Fruit fly (Drosophila melanogaster) whole organism, embryonic: ENCODE data around the gene BomT3.
A peak's percentile ranks its signal among the peaks of the same experiment; 100 is the strongest.

Experiments used
- Atf6 ChIP-seq: fragments of 200-800 bp; sonication (Bioruptor generic); IDR thresholded peaks from 2 replicates; pipeline ENCODE4 v1.3.6; 2022; ENCODE audit warnings: missing biosample characterization, missing genetic modification characterization
- CG10147 ChIP-seq: fragments of 200-800 bp; sonication (Bioruptor generic); optimal IDR thresholded peaks from 2 replicates; lab custom pipeline; 2019; ENCODE audit warnings: missing biosample characterization, mild to moderate bottlenecking, missing genetic modification characterization, moderate library complexity
- CG10267 ChIP-seq: fragments of 200-800 bp; sonication (Bioruptor generic); optimal IDR thresholded peaks from 2 replicates; lab custom pipeline; 2018; ENCODE audit warnings: missing biosample characterization, mild to moderate bottlenecking, missing genetic modification characterization, moderate library complexity
- CG15011 ChIP-seq: fragments of 200-800 bp; sonication (Bioruptor generic); optimal IDR thresholded peaks from 3 replicates; lab custom pipeline; 2018; ENCODE audit warnings: missing biosample characterization, mild to moderate bottlenecking, missing genetic modification characterization
- CG15514 ChIP-seq: fragments of 200-800 bp; sonication (Bioruptor generic); optimal IDR thresholded peaks from 3 replicates; lab custom pipeline; 2017; ENCODE audit warnings: missing biosample characterization, missing genetic modification characterization, mild to moderate bottlenecking, moderate library complexity, missing genetic modification reagents
- CG1603 ChIP-seq: fragments of 200-800 bp; sonication (Bioruptor generic); optimal IDR thresholded peaks from 2 replicates; lab custom pipeline; 2019; ENCODE audit warnings: missing biosample characterization, mild to moderate bottlenecking, missing genetic modification characterization, moderate library complexity
- CG17568 ChIP-seq: fragments of 200-800 bp; sonication (Bioruptor generic); optimal IDR thresholded peaks from 2 replicates; lab custom pipeline; 2018; ENCODE audit warnings: missing biosample characterization, mild to moderate bottlenecking, missing genetic modification characterization, moderate library complexity
- CG17802 ChIP-seq: fragments of 200-800 bp; sonication (Bioruptor generic); optimal IDR thresholded peaks from 2 replicates; lab custom pipeline; 2018; ENCODE audit warnings: missing biosample characterization, mild to moderate bottlenecking, missing genetic modification characterization, moderate library complexity
- CG2712 ChIP-seq: fragments of 200-800 bp; optimal IDR thresholded peaks from 3 replicates; lab custom pipeline; 2019; ENCODE audit warnings: missing biosample characterization, mild to moderate bottlenecking, missing genetic modification characterization, moderate library complexity
- CG2875 ChIP-seq: fragments of 200-800 bp; sonication (Bioruptor generic); optimal IDR thresholded peaks from 2 replicates; lab custom pipeline; 2017; ENCODE audit warnings: missing biosample characterization, mild to moderate bottlenecking, missing genetic modification characterization, missing genetic modification reagents
- CG30020 ChIP-seq: fragments of 200-800 bp; optimal IDR thresholded peaks from 2 replicates; lab custom pipeline; 2019; ENCODE audit warnings: missing biosample characterization, mild to moderate bottlenecking, missing genetic modification characterization, moderate library complexity
- CG30431 ChIP-seq: fragments of 200-800 bp; sonication (Bioruptor generic); optimal IDR thresholded peaks from 2 replicates; lab custom pipeline; 2017; ENCODE audit warnings: missing biosample characterization, missing genetic modification characterization
- CG34422 ChIP-seq: fragments of 200-800 bp; sonication (Bioruptor generic); IDR thresholded peaks from 3 replicates; pipeline ENCODE4 v1.3.6; 2022; ENCODE audit warnings: missing biosample characterization, missing genetic modification characterization
- CG4328 ChIP-seq: fragments of 200-800 bp; sonication (Bioruptor generic); optimal IDR thresholded peaks from 3 replicates; lab custom pipeline; 2017; ENCODE audit warnings: missing biosample characterization, missing genetic modification reagents, missing genetic modification characterization
- CG4617 ChIP-seq: fragments of 200-800 bp; sonication (Bioruptor generic); optimal IDR thresholded peaks from 3 replicates; lab custom pipeline; 2016; ENCODE audit warnings: missing biosample characterization, missing genetic modification characterization, borderline replicate concordance
- CG5180 ChIP-seq: fragments of 200-800 bp; sonication (Bioruptor generic); optimal IDR thresholded peaks from 3 replicates; lab custom pipeline; 2017; ENCODE audit warnings: missing biosample characterization, missing genetic modification characterization, mild to moderate bottlenecking, moderate library complexity, missing genetic modification reagents
- CG6654 ChIP-seq: fragments of 200-800 bp; sonication (Bioruptor generic); optimal IDR thresholded peaks from 2 replicates; lab custom pipeline; 2017; ENCODE audit warnings: missing biosample characterization, mild to moderate bottlenecking, missing genetic modification characterization
- CG7271 ChIP-seq: fragments of 200-800 bp; sonication (Bioruptor generic); optimal IDR thresholded peaks from 2 replicates; lab custom pipeline; 2018; ENCODE audit warnings: missing biosample characterization, mild to moderate bottlenecking, missing genetic modification characterization, moderate library complexity
- CG7987 ChIP-seq: fragments of 200-800 bp; sonication (Bioruptor generic); optimal IDR thresholded peaks from 2 replicates; lab custom pipeline; 2018; ENCODE audit warnings: missing biosample characterization, mild to moderate bottlenecking, missing genetic modification characterization, moderate library complexity
- CG8359 ChIP-seq: fragments of 200-800 bp; sonication (Bioruptor generic); optimal IDR thresholded peaks from 2 replicates; lab custom pipeline; 2017; ENCODE audit warnings: missing biosample characterization, mild to moderate bottlenecking, missing genetic modification characterization, borderline replicate concordance
- CG8765 ChIP-seq: fragments of 200-800 bp; sonication (Bioruptor generic); IDR thresholded peaks from 2 replicates; pipeline ENCODE4 v1.3.6; 2022; ENCODE audit warnings: missing biosample characterization, missing genetic modification characterization
- CG9437 ChIP-seq: fragments of 200-800 bp; sonication (Bioruptor generic); optimal IDR thresholded peaks from 2 replicates; lab custom pipeline; 2018; ENCODE audit warnings: missing biosample characterization, mild to moderate bottlenecking, missing genetic modification characterization
- Deaf1 ChIP-seq: fragments of 200-800 bp; optimal IDR thresholded peaks from 3 replicates; lab custom pipeline; 2019; ENCODE audit warnings: missing biosample characterization, mild to moderate bottlenecking, missing genetic modification characterization, moderate library complexity
- Dip2 ChIP-seq: fragments of 200-800 bp; sonication (Bioruptor generic); IDR thresholded peaks from 2 replicates; pipeline ENCODE4 v1.3.6; 2022; ENCODE audit warnings: missing biosample characterization, missing genetic modification characterization
- Dll ChIP-seq: fragments of 200-800 bp; sonication (Bioruptor generic); IDR thresholded peaks from 4 replicates; pipeline ENCODE4 v1.3.6; 2022; ENCODE audit warnings: missing biosample characterization, missing genetic modification characterization; ENCODE audit not compliant: partially characterized antibody
- Doc3 ChIP-seq: fragments of 200-800 bp; sonication (Bioruptor generic); IDR thresholded peaks from 3 replicates; pipeline ENCODE4 v1.3.6; 2022; ENCODE audit warnings: missing biosample characterization, missing genetic modification characterization; ENCODE audit not compliant: partially characterized antibody
- Drgx ChIP-seq: fragments of 200-800 bp; sonication (Bioruptor generic); IDR thresholded peaks from 2 replicates; pipeline ENCODE4 v1.3.6; 2022; ENCODE audit warnings: missing biosample characterization, missing genetic modification characterization
- HHEX ChIP-seq: fragments of 200-800 bp; sonication (Bioruptor generic); optimal IDR thresholded peaks from 3 replicates; lab custom pipeline; 2017; ENCODE audit warnings: missing biosample characterization, mild to moderate bottlenecking, missing genetic modification characterization, missing genetic modification reagents
- HLHmδ ChIP-seq: fragments of 200-800 bp; sonication (Bioruptor generic); optimal IDR thresholded peaks from 2 replicates; lab custom pipeline; 2018; ENCODE audit warnings: missing biosample characterization, mild to moderate bottlenecking, missing genetic modification characterization, moderate library complexity
- Lim3 ChIP-seq: fragments of 200-800 bp; sonication (Bioruptor generic); IDR thresholded peaks from 2 replicates; pipeline ENCODE4 v1.3.6; 2022; ENCODE audit warnings: missing biosample characterization, missing genetic modification characterization
- MESR4 ChIP-seq: fragments of 200-800 bp; sonication (Bioruptor generic); optimal IDR thresholded peaks from 2 replicates; lab custom pipeline; 2018; ENCODE audit warnings: missing biosample characterization, mild to moderate bottlenecking, missing genetic modification characterization, moderate library complexity
- NC2β ChIP-seq: fragments of 200-800 bp; sonication (Bioruptor generic); optimal IDR thresholded peaks from 2 replicates; lab custom pipeline; 2016; ENCODE audit warnings: missing biosample characterization, missing genetic modification characterization
- Stat92E ChIP-seq, 3 experiments: fragments of >200 bp in 2 of 3; fragments of 200-800 bp in 1 of 3; sonication (Bioruptor generic) in 1 of 3; optimal IDR thresholded peaks; 2 replicates each; lab custom pipeline; 2017 to 2019; ENCODE audit warnings: missing biosample characterization in 3 of 3, missing genetic modification characterization in 3 of 3, mild to moderate bottlenecking in 1 of 3, moderate library complexity in 1 of 3
- Tbp ChIP-seq: fragments of >200 bp; optimal IDR thresholded peaks from 2 replicates; lab custom pipeline; 2018; ENCODE audit warnings: missing biosample characterization, missing genetic modification characterization
- abd-A ChIP-seq: fragments of 200-800 bp; sonication (Bioruptor generic); optimal IDR thresholded peaks from 3 replicates; lab custom pipeline; 2019; ENCODE audit warnings: missing biosample characterization, mild to moderate bottlenecking, missing genetic modification characterization, moderate library complexity
- bab2 ChIP-seq: fragments of 200-800 bp; sonication (Bioruptor generic); optimal IDR thresholded peaks from 2 replicates; lab custom pipeline; 2016; ENCODE audit warnings: missing biosample characterization, missing genetic modification characterization
- bowl ChIP-seq: fragments of 200-800 bp; sonication (Bioruptor generic); IDR thresholded peaks from 2 replicates; pipeline ENCODE4 v1.3.6; 2022; ENCODE audit warnings: missing biosample characterization, missing genetic modification characterization
- br ChIP-seq: fragments of >200 bp; optimal IDR thresholded peaks from 2 replicates; lab custom pipeline; 2017
- cas ChIP-seq: fragments of 200-800 bp; sonication (Bioruptor generic); IDR thresholded peaks from 2 replicates; pipeline ENCODE4 v1.3.6; 2022; ENCODE audit warnings: missing biosample characterization, missing genetic modification characterization
- chif ChIP-seq, 2 experiments: fragments of 200-800 bp; sonication (Bioruptor generic); optimal IDR thresholded peaks; 3 replicates each; lab custom pipeline; 2016; ENCODE audit warnings: missing biosample characterization in 2 of 2, missing genetic modification characterization in 2 of 2
- chn ChIP-seq: fragments of 200-800 bp; sonication (Bioruptor generic); optimal IDR thresholded peaks from 2 replicates; lab custom pipeline; 2016; ENCODE audit warnings: missing biosample characterization, missing genetic modification characterization
- crol ChIP-seq: fragments of 200-800 bp; sonication (Bioruptor generic); IDR thresholded peaks from 2 replicates; pipeline ENCODE4 v1.3.6; 2022; ENCODE audit warnings: missing biosample characterization, missing genetic modification characterization
- dm ChIP-seq: fragments of 200-800 bp; sonication (Bioruptor generic); optimal IDR thresholded peaks from 3 replicates; lab custom pipeline; 2016; ENCODE audit warnings: missing biosample characterization, missing genetic modification characterization
- ftz-f1 ChIP-seq: fragments of 200-800 bp; sonication (Bioruptor generic); optimal IDR thresholded peaks from 2 replicates; lab custom pipeline; 2016; ENCODE audit warnings: missing biosample characterization, missing genetic modification characterization
- gro ChIP-seq: fragments of 200-800 bp; sonication (Bioruptor generic); optimal IDR thresholded peaks from 2 replicates; lab custom pipeline; 2016; ENCODE audit warnings: missing biosample characterization, missing genetic modification characterization
- lov ChIP-seq, 2 experiments: fragments of 200-800 bp in 1 of 2; fragments of >200 bp in 1 of 2; sonication (Bioruptor generic) in 1 of 2; IDR thresholded peaks in 1 of 2; optimal IDR thresholded peaks in 1 of 2; 2 replicates in 1 of 2; 3 replicates in 1 of 2; pipeline versions ENCODE4 v1.3.6 to Lab custom; 2017 to 2022; ENCODE audit warnings: missing biosample characterization in 1 of 2, missing genetic modification characterization in 1 of 2
- pita ChIP-seq: fragments of 200-800 bp; sonication (Bioruptor generic); optimal IDR thresholded peaks from 2 replicates; lab custom pipeline; 2017; ENCODE audit warnings: missing biosample characterization, mild to moderate bottlenecking, missing genetic modification characterization
- pzg ChIP-seq: fragments of 200-800 bp; sonication (Bioruptor generic); optimal IDR thresholded peaks from 3 replicates; lab custom pipeline; 2018; ENCODE audit warnings: missing biosample characterization, mild to moderate bottlenecking, missing genetic modification characterization, moderate library complexity
- shn ChIP-seq: fragments of 200-800 bp; sonication (Bioruptor generic); optimal IDR thresholded peaks from 3 replicates; lab custom pipeline; 2016; ENCODE audit warnings: missing biosample characterization, missing genetic modification characterization
- tna ChIP-seq: fragments of 200-800 bp; sonication (Bioruptor generic); IDR thresholded peaks from 2 replicates; pipeline ENCODE4 v1.3.6; 2022; ENCODE audit warnings: missing biosample characterization, missing genetic modification characterization; ENCODE audit not compliant: partially characterized antibody
- wor ChIP-seq: fragments of 200-800 bp; sonication (Bioruptor generic); IDR thresholded peaks from 2 replicates; pipeline ENCODE4 v1.3.6; 2022; ENCODE audit warnings: missing biosample characterization, missing genetic modification characterization
- zf30C ChIP-seq: fragments of 200-800 bp; sonication (Bioruptor generic); optimal IDR thresholded peaks from 3 replicates; lab custom pipeline; 2018; ENCODE audit warnings: missing biosample characterization, mild to moderate bottlenecking, missing genetic modification characterization

BomT3 gene

DNA sequence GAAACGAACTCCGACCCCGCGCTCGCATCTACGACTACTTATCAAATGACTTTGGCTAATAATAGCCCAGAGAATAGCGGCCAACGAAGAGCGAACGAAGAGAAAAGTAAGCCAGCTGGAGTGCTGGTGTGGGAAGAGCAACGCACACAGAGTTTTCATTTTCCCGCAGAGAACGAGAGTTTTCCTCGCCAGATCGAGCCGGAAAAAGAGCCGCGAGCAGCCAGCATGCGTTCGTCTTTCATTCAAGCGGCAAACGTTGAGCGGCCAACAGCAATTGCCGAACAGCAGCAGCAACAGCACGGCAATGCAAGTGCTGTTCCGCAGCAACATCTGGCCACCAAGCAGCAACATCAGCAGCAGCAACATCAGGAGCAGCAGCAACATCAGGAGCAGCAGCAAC is 38.7 kb upstream of the BomT3 start (continued):
- no peak for TF ChIP-seq CG7987 (GFP tag; lab: Kevin White, UChicago)
- TF ChIP-seq ftz-f1 (GFP tag; lab: Kevin White, UChicago) = no peak
- TF ChIP-seq Tbp (GFP tag; lab: Kevin White, UChicago) = no peak
- TF ChIP-seq Deaf1 = peak; percentile 24
- TF ChIP-seq shn (GFP tag; lab: Kevin White, UChicago) = no peak
- no peak for TF ChIP-seq chif (GFP tag; optimal IDR thresholded peaks at IDR 0.05; lab: Kevin White, UChicago)
- TF ChIP-seq CG15011 (GFP tag; lab: Kevin White, UChicago) = no peak
- TF ChIP-seq tna (GFP tag; lab: Robert Waterston, UW) = no peak
- TF ChIP-seq Doc3 (GFP tag; lab: Robert Waterston, UW) = 0 out of 3 replicates have a peak, but pooled peaks have one; percentile 46
- no peak for TF ChIP-seq CG8359 (GFP tag; lab: Kevin White, UChicago)
- no peak for TF ChIP-seq dm (GFP tag; lab: Kevin White, UChicago)
- TF ChIP-seq Dll (GFP tag; lab: Robert Waterston, UW) = no peak
- TF ChIP-seq NC2β (GFP tag; lab: Kevin White, UChicago) = no peak
- TF ChIP-seq CG5180 = peak; percentile 17
- no peak for TF ChIP-seq CG8765 (GFP tag; lab: Robert Waterston, UW)
- no peak for TF ChIP-seq CG6654 (GFP tag; lab: Kevin White, UChicago)
- no peak for TF ChIP-seq bab2 (GFP tag; lab: Kevin White, UChicago)
- no peak for TF ChIP-seq Stat92E (GFP tag; optimal IDR thresholded peaks at IDR 0.05; lab: Kevin White, UChicago)
- no peak for TF ChIP-seq CG30431
- TF ChIP-seq gro = no peak
- no peak for TF ChIP-seq CG2875
- no peak for TF ChIP-seq zf30C (GFP tag; lab: Kevin White, UChicago)
- TF ChIP-seq abd-A (tag; lab: Kevin White, UChicago) = no peak
- peak; percentile 67 for TF ChIP-seq crol
- TF ChIP-seq lov (optimal IDR thresholded peaks at IDR 0.05; lab: Kevin White, UChicago) = no peak
- TF ChIP-seq lov (GFP tag; IDR thresholded peaks at IDR 0.05; lab: Robert Waterston, UW) = no peak
- no peak for TF ChIP-seq CG1603 (tag; lab: Kevin White, UChicago)
- no peak for TF ChIP-seq HHEX (GFP tag; lab: Kevin White, UChicago)
- no peak for TF ChIP-seq chn
- TF ChIP-seq MESR4 (GFP tag; lab: Kevin White, UChicago) = no peak
- no peak for TF ChIP-seq br (lab: Kevin White, UChicago)
- TF ChIP-seq HLHmδ = peak; percentile 40
- no peak for TF ChIP-seq CG15514 (GFP tag; lab: Kevin White, UChicago)
- no peak for TF ChIP-seq bowl (GFP tag; lab: Robert Waterston, UW)
- TF ChIP-seq pzg (GFP tag; lab: Kevin White, UChicago) = no peak
- no peak for TF ChIP-seq CG17568
- TF ChIP-seq CG34422 = no peak

DNA sequence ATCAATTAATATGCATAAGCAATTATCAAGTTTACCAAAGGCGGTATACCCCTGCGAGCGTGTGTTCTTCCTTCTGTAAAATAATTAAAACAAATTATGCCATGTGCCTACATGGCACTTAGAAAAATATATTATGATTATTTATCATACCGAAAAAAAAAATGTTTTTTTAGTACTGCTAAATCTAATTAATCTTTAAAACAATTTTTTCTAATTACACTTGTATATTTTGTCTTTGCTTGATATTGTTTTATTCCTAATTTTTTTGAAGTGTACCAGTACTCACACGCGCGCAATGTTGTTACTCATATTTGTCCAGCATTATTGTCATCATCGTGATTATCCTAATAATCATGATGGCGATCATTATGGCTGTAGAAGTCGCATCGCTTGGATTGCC is 37.1 kb upstream of the BomT3 start:
- TF ChIP-seq CG9437 = peak; percentile 42
- no peak for TF ChIP-seq CG30020
- TF ChIP-seq pita (GFP tag; lab: Kevin White, UChicago) = no peak
- no peak for TF ChIP-seq Atf6 (GFP tag; lab: Robert Waterston, UW)
- TF ChIP-seq cas (GFP tag; lab: Robert Waterston, UW) = no peak
- TF ChIP-seq CG7271 (tag; lab: Kevin White, UChicago) = no peak
- TF ChIP-seq CG10267 (tag; lab: Kevin White, UChicago) = peak; percentile 3
- no peak for TF ChIP-seq CG10147 (GFP tag; lab: Kevin White, UChicago)
- no peak for TF ChIP-seq Lim3 (GFP tag; lab: Robert Waterston, UW)
- 0 out of 2 replicates have a peak, but pooled peaks have one; percentile 20 for TF ChIP-seq Drgx (GFP tag; lab: Robert Waterston, UW)
- TF ChIP-seq CG2712 (tag; lab: Kevin White, UChicago) = peak; percentile 35
- no peak for TF ChIP-seq CG17802 (tag; lab: Kevin White, UChicago)
- TF ChIP-seq wor (GFP tag; lab: Robert Waterston, UW) = 0 out of 2 replicates have a peak, but pooled peaks have one; percentile 12
- no peak for TF ChIP-seq CG4617 (GFP tag; lab: Kevin White, UChicago)
- TF ChIP-seq Dip2 (GFP tag; lab: Robert Waterston, UW) = no peak
- TF ChIP-seq CG4328 (GFP tag; lab: Kevin White, UChicago) = no peak
